Fruit fly (Drosophila melanogaster) whole organism, embryonic: ENCODE data around the gene CG15530.
A peak's percentile ranks its signal among the peaks of the same experiment; 100 is the strongest.

Experiments used
- CG11085 ChIP-seq: fragments of 200-800 bp; sonication (Bioruptor generic); IDR thresholded peaks from 2 replicates; pipeline ENCODE4 v1.3.6; 2022; ENCODE audit warnings: missing biosample characterization, missing genetic modification characterization
- CG14014 ChIP-seq: fragments of 200-800 bp; sonication (Bioruptor generic); IDR thresholded peaks from 2 replicates; pipeline ENCODE4 v1.3.6; 2022; ENCODE audit warnings: missing biosample characterization, missing genetic modification characterization
- CG14441 ChIP-seq: fragments of 200-800 bp; sonication (Bioruptor generic); IDR thresholded peaks from 2 replicates; pipeline ENCODE4 v1.3.6; 2022; ENCODE audit warnings: missing biosample characterization, missing genetic modification characterization
- CG17612 ChIP-seq: fragments of 200-800 bp; sonication (Bioruptor generic); IDR thresholded peaks from 2 replicates; pipeline ENCODE4 v1.3.6; 2022; ENCODE audit warnings: missing biosample characterization, missing genetic modification characterization
- CG1792 ChIP-seq: fragments of 200-800 bp; sonication (Bioruptor generic); optimal IDR thresholded peaks from 2 replicates; lab custom pipeline; 2016; ENCODE audit warnings: missing biosample characterization, missing genetic modification characterization
- CG18764 ChIP-seq: fragments of 200-800 bp; sonication (Bioruptor generic); optimal IDR thresholded peaks from 3 replicates; lab custom pipeline; 2016; ENCODE audit warnings: missing biosample characterization, missing genetic modification characterization
- CG2116 ChIP-seq: fragments of 200-800 bp; sonication (Bioruptor generic); optimal IDR thresholded peaks from 3 replicates; lab custom pipeline; 2018; ENCODE audit warnings: missing biosample characterization, mild to moderate bottlenecking, missing genetic modification characterization
- CG2712 ChIP-seq: fragments of 200-800 bp; optimal IDR thresholded peaks from 3 replicates; lab custom pipeline; 2019; ENCODE audit warnings: missing biosample characterization, mild to moderate bottlenecking, missing genetic modification characterization, moderate library complexity
- CG30403 ChIP-seq: fragments of 200-800 bp; sonication (Bioruptor generic); optimal IDR thresholded peaks from 3 replicates; lab custom pipeline; 2016; ENCODE audit warnings: missing biosample characterization, missing genetic modification characterization
- CG3163 ChIP-seq: fragments of 200-800 bp; sonication (Bioruptor generic); optimal IDR thresholded peaks from 3 replicates; lab custom pipeline; 2016; ENCODE audit warnings: missing biosample characterization, missing genetic modification characterization
- CG4282 ChIP-seq: fragments of 200-800 bp; sonication (Bioruptor generic); optimal IDR thresholded peaks from 2 replicates; lab custom pipeline; 2016; ENCODE audit warnings: missing biosample characterization, missing genetic modification characterization
- CG4820 ChIP-seq: fragments of 200-800 bp; sonication (Bioruptor generic); optimal IDR thresholded peaks from 3 replicates; lab custom pipeline; 2016; ENCODE audit warnings: missing biosample characterization, missing genetic modification characterization
- CG6765 ChIP-seq: fragments of 200-800 bp; sonication (Bioruptor generic); optimal IDR thresholded peaks from 3 replicates; lab custom pipeline; 2017; ENCODE audit warnings: missing biosample characterization, mild to moderate bottlenecking, missing genetic modification characterization
- CG6854 ChIP-seq: fragments of 200-800 bp; sonication (Bioruptor generic); optimal IDR thresholded peaks from 3 replicates; lab custom pipeline; 2017; ENCODE audit warnings: missing biosample characterization, mild to moderate bottlenecking, missing genetic modification characterization
- D19A ChIP-seq: fragments of 200-800 bp; optimal IDR thresholded peaks from 3 replicates; lab custom pipeline; 2019; ENCODE audit warnings: missing biosample characterization, mild to moderate bottlenecking, missing genetic modification characterization, moderate library complexity
- Dek ChIP-seq: fragments of 200-800 bp; sonication (Bioruptor generic); optimal IDR thresholded peaks from 3 replicates; lab custom pipeline; 2019; ENCODE audit warnings: missing biosample characterization, mild to moderate bottlenecking, missing genetic modification characterization, moderate library complexity
- Dip2 ChIP-seq: fragments of 200-800 bp; sonication (Bioruptor generic); IDR thresholded peaks from 2 replicates; pipeline ENCODE4 v1.3.6; 2022; ENCODE audit warnings: missing biosample characterization, missing genetic modification characterization
- Dref ChIP-seq: fragments of 200-800 bp; sonication (Bioruptor generic); IDR thresholded peaks from 2 replicates; pipeline ENCODE4 v1.3.6; 2022; ENCODE audit warnings: missing biosample characterization, missing genetic modification characterization
- E2f1 ChIP-seq: fragments of 200-800 bp; sonication (Bioruptor generic); IDR thresholded peaks from 2 replicates; pipeline ENCODE4 v1.3.6; 2022; ENCODE audit warnings: missing biosample characterization, missing genetic modification characterization
- Elba2 ChIP-seq: fragments of 200-800 bp; sonication (Bioruptor generic); optimal IDR thresholded peaks from 3 replicates; lab custom pipeline; 2016; ENCODE audit warnings: missing biosample characterization, missing genetic modification characterization
- HHEX ChIP-seq: fragments of 200-800 bp; sonication (Bioruptor generic); optimal IDR thresholded peaks from 3 replicates; lab custom pipeline; 2017; ENCODE audit warnings: missing biosample characterization, mild to moderate bottlenecking, missing genetic modification characterization, missing genetic modification reagents
- HLH54F ChIP-seq: fragments of 200-800 bp; sonication (Bioruptor generic); optimal IDR thresholded peaks from 3 replicates; lab custom pipeline; 2016; ENCODE audit warnings: missing biosample characterization, missing genetic modification characterization
- Mad ChIP-seq: fragments of 200-800 bp; sonication (Bioruptor generic); optimal IDR thresholded peaks from 2 replicates; lab custom pipeline; 2016; ENCODE audit warnings: missing biosample characterization, missing genetic modification characterization
- Nf-YA ChIP-seq: fragments of 200-800 bp; sonication (Bioruptor generic); IDR thresholded peaks from 2 replicates; pipeline ENCODE4 v1.3.6; 2022; ENCODE audit warnings: missing biosample characterization, missing genetic modification characterization
- Rx ChIP-seq: fragments of 200-800 bp; sonication (Bioruptor generic); IDR thresholded peaks from 2 replicates; pipeline ENCODE4 v1.3.6; 2022; ENCODE audit warnings: missing biosample characterization, missing genetic modification characterization
- Scr ChIP-seq: fragments of 200-800 bp; sonication (Bioruptor generic); IDR thresholded peaks from 2 replicates; pipeline ENCODE4 v1.3.6; 2022; ENCODE audit warnings: missing biosample characterization, missing genetic modification characterization; ENCODE audit not compliant: partially characterized antibody
- Sin3A ChIP-seq: fragments of >200 bp; optimal IDR thresholded peaks from 2 replicates; lab custom pipeline; 2018
- Ssrp ChIP-seq: fragments of 200-800 bp; sonication (Bioruptor generic); optimal IDR thresholded peaks from 2 replicates; lab custom pipeline; 2018; ENCODE audit warnings: missing biosample characterization, mild to moderate bottlenecking, missing genetic modification characterization, moderate library complexity
- ara ChIP-seq: fragments of 200-800 bp; sonication (Bioruptor generic); IDR thresholded peaks from 2 replicates; pipeline ENCODE4 v1.3.6; 2022; ENCODE audit warnings: missing biosample characterization, missing genetic modification characterization
- ci ChIP-seq: fragments of 200-800 bp; sonication (Bioruptor generic); IDR thresholded peaks from 3 replicates; pipeline ENCODE4 v1.3.6; 2022; ENCODE audit warnings: missing biosample characterization, missing genetic modification characterization
- danr ChIP-seq: fragments of 200-800 bp; sonication (Bioruptor generic); IDR thresholded peaks from 2 replicates; pipeline ENCODE4 v1.3.6; 2022; ENCODE audit warnings: missing biosample characterization, missing genetic modification characterization
- dm ChIP-seq: fragments of 200-800 bp; sonication (Bioruptor generic); optimal IDR thresholded peaks from 3 replicates; lab custom pipeline; 2016; ENCODE audit warnings: missing biosample characterization, missing genetic modification characterization
- fu2 ChIP-seq: fragments of 200-800 bp; sonication (Bioruptor generic); optimal IDR thresholded peaks from 2 replicates; lab custom pipeline; 2016; ENCODE audit warnings: missing biosample characterization, missing genetic modification characterization
- gcm ChIP-seq: fragments of 200-800 bp; sonication (Bioruptor generic); optimal IDR thresholded peaks from 2 replicates; lab custom pipeline; 2019; ENCODE audit warnings: missing biosample characterization, mild to moderate bottlenecking, missing genetic modification characterization, moderate library complexity
- gsb-n ChIP-seq: fragments of 200-800 bp; sonication (Bioruptor generic); optimal IDR thresholded peaks from 3 replicates; lab custom pipeline; 2018; ENCODE audit warnings: missing biosample characterization, mild to moderate bottlenecking, missing genetic modification characterization
- knrl ChIP-seq: fragments of 200-800 bp; sonication (Bioruptor generic); IDR thresholded peaks from 3 replicates; pipeline ENCODE4 v1.3.6; 2022; ENCODE audit warnings: missing biosample characterization, missing genetic modification characterization; ENCODE audit not compliant: partially characterized antibody
- luna ChIP-seq: fragments of 200-800 bp; sonication (Bioruptor generic); optimal IDR thresholded peaks from 2 replicates; lab custom pipeline; 2016; ENCODE audit warnings: missing biosample characterization, missing genetic modification characterization
- maf-S ChIP-seq: fragments of 200-800 bp; sonication (Bioruptor generic); optimal IDR thresholded peaks from 2 replicates; lab custom pipeline; 2016; ENCODE audit warnings: missing biosample characterization, missing genetic modification characterization
- nerfin-2 ChIP-seq: fragments of 200-800 bp; sonication (Bioruptor generic); IDR thresholded peaks from 2 replicates; pipeline ENCODE4 v1.3.6; 2022; ENCODE audit warnings: missing biosample characterization, missing genetic modification characterization; ENCODE audit not compliant: partially characterized antibody
- oc ChIP-seq: fragments of 200-800 bp; sonication (Bioruptor generic); optimal IDR thresholded peaks from 2 replicates; lab custom pipeline; 2018; ENCODE audit warnings: missing biosample characterization, mild to moderate bottlenecking, missing genetic modification characterization, moderate library complexity
- pnt ChIP-seq: fragments of 200-800 bp; sonication (Bioruptor generic); optimal IDR thresholded peaks from 3 replicates; lab custom pipeline; 2016; ENCODE audit warnings: missing biosample characterization, missing genetic modification characterization
- pum ChIP-seq: fragments of 200-800 bp; sonication (Bioruptor generic); optimal IDR thresholded peaks from 2 replicates; lab custom pipeline; 2016; ENCODE audit warnings: missing biosample characterization, missing genetic modification characterization
- ro ChIP-seq: fragments of 200-800 bp; sonication (Bioruptor generic); IDR thresholded peaks from 2 replicates; pipeline ENCODE4 v1.3.6; 2022; ENCODE audit warnings: missing biosample characterization, missing genetic modification characterization
- sim ChIP-seq: fragments of 200-800 bp; sonication (Bioruptor generic); IDR thresholded peaks from 2 replicates; pipeline ENCODE4 v1.3.6; 2022; ENCODE audit warnings: missing biosample characterization, missing genetic modification characterization
- tna ChIP-seq: fragments of 200-800 bp; sonication (Bioruptor generic); IDR thresholded peaks from 2 replicates; pipeline ENCODE4 v1.3.6; 2022; ENCODE audit warnings: missing biosample characterization, missing genetic modification characterization; ENCODE audit not compliant: partially characterized antibody
- trem ChIP-seq: fragments of 200-800 bp; optimal IDR thresholded peaks from 3 replicates; lab custom pipeline; 2019; ENCODE audit warnings: missing biosample characterization, mild to moderate bottlenecking, missing genetic modification characterization, moderate library complexity
- trh ChIP-seq: fragments of 200-800 bp; sonication (Bioruptor generic); optimal IDR thresholded peaks from 2 replicates; lab custom pipeline; 2016; ENCODE audit warnings: missing biosample characterization, missing genetic modification characterization
- vfl ChIP-seq: fragments of 200-800 bp; sonication (Bioruptor generic); optimal IDR thresholded peaks from 2 replicates; lab custom pipeline; 2016; ENCODE audit warnings: missing biosample characterization, missing genetic modification characterization
- vnd ChIP-seq: fragments of 200-800 bp; sonication (Bioruptor generic); IDR thresholded peaks from 3 replicates; pipeline ENCODE4 v1.3.6; 2022; ENCODE audit warnings: missing biosample characterization, missing genetic modification characterization; ENCODE audit not compliant: partially characterized antibody
- z ChIP-seq: fragments of 200-800 bp; sonication (Bioruptor generic); IDR thresholded peaks from 3 replicates; pipeline ENCODE4 v1.3.6; 2022; ENCODE audit warnings: missing biosample characterization, missing genetic modification characterization

The CG15530 gene

dm6 chr3R:30203104-30203986, 25.7 kb downstream of the CG15530 start (continued):
- TF ChIP-seq CG1792 (GFP tag; lab: Kevin White, UChicago) (peak; percentile 98), CG4820 (peak; percentile 97), HHEX (GFP tag; lab: Kevin White, UChicago) (peak; percentile 96), ci (peak; percentile 80), CG11085 (peak; percentile 86), trh (GFP tag; lab: Kevin White, UChicago) (peak; percentile 76), CG2712 (peak; percentile 94), CG14014 (GFP tag; lab: Robert Waterston, UW) (peak; percentile 97), Scr (GFP tag; lab: Robert Waterston, UW) (0 out of 2 replicates have a peak, but pooled peaks have one; percentile 24), ara (GFP tag; lab: Robert Waterston, UW) (peak; percentile 89), gcm (GFP tag; lab: Kevin White, UChicago) (peak; percentile 81), Dek (tag; lab: Kevin White, UChicago) (peak; percentile 91), Rx (GFP tag; lab: Robert Waterston, UW) (peak; percentile 91), danr (peak; percentile 88), CG2116 (peak; percentile 62), knrl (GFP tag; lab: Robert Waterston, UW) (no peak), D19A (tag; lab: Kevin White, UChicago) (peak; percentile 99), CG30403 (GFP tag; lab: Kevin White, UChicago) (peak; percentile 97), Mad (GFP tag; lab: Kevin White, UChicago) (peak; percentile 85), vfl (GFP tag; lab: Kevin White, UChicago) (peak; percentile 92), gsb-n (peak; percentile 76), CG17612 (peak; percentile 83), oc (peak; percentile 83), CG4282 (GFP tag; lab: Kevin White, UChicago) (peak; percentile 82), sim (peak; percentile 63; the same call in 1 of the 2 replicates), CG6854 (GFP tag; lab: Kevin White, UChicago) (peak; percentile 93), z (GFP tag; lab: Robert Waterston, UW) (peak; percentile 66; the same call in 1 of the 3 replicates), Dip2 (GFP tag; lab: Robert Waterston, UW) (no peak; the same call in 1 of the 2 replicates), CG6765 (GFP tag; lab: Kevin White, UChicago) (peak; percentile 90), pnt (GFP tag; lab: Kevin White, UChicago) (peak; percentile 97), Nf-YA (GFP tag; lab: Robert Waterston, UW) (peak; percentile 96), maf-S (GFP tag; lab: Kevin White, UChicago) (peak; percentile 92), vnd (GFP tag; lab: Robert Waterston, UW) (no peak), Elba2 (GFP tag; lab: Kevin White, UChicago) (no peak), pum (GFP tag; lab: Kevin White, UChicago) (peak; percentile 98), fu2 (peak; percentile 94), CG3163 (GFP tag; lab: Kevin White, UChicago) (peak; percentile 80), tna (GFP tag; lab: Robert Waterston, UW) (no peak), E2f1 (GFP tag; lab: Robert Waterston, UW) (peak; percentile 93), CG18764 (GFP tag; lab: Kevin White, UChicago) (peak; percentile 96), CG14441 (GFP tag; lab: Robert Waterston, UW) (peak; percentile 92), nerfin-2 (GFP tag; lab: Robert Waterston, UW) (no peak), Sin3A (lab: Kevin White, UChicago) (no peak), trem (tag; lab: Kevin White, UChicago) (peak; percentile 92), ro (GFP tag; lab: Robert Waterston, UW) (peak; percentile 85), dm (peak; percentile 87), Dref (GFP tag; lab: Robert Waterston, UW) (no peak), luna (GFP tag; lab: Kevin White, UChicago) (peak; percentile 94), HLH54F (GFP tag; lab: Kevin White, UChicago) (peak; percentile 94), Ssrp (peak; percentile 90)
